Fruit fly (Drosophila melanogaster): ENCODE data around the gene CG15824.

CG15824 gene

dm6 chr2L:842873-843272, 42.1 kb downstream of the CG15824 start:
- TF ChIP-seq hth (optimal IDR thresholded peaks at IDR 0.05) (no peak), sr (GFP tag; IDR thresholded peaks at IDR 0.05) (no peak), CG6272 (GFP tag; IDR thresholded peaks at IDR 0.05) (no peak), maf-S (GFP tag; optimal IDR thresholded peaks at IDR 0.05) (no peak), ci (GFP tag; IDR thresholded peaks at IDR 0.05) (no peak)

dm6 chr2L:841708-842107, 43.2 kb downstream of the CG15824 start:
- peak; percentile 71 for TF ChIP-seq Hsf (GFP tag; optimal IDR thresholded peaks at IDR 0.05)
- no peak for TF ChIP-seq CG15696 (tag; optimal IDR thresholded peaks at IDR 0.05)
- peak; percentile 63 for TF ChIP-seq fd3F (GFP tag; optimal IDR thresholded peaks at IDR 0.05)
- TF ChIP-seq CG14965 (GFP tag; optimal IDR thresholded peaks at IDR 0.05; ENCODE audit: borderline replicate concordance): no peak
- TF ChIP-seq CG8924 (tag; optimal IDR thresholded peaks at IDR 0.05): peak; percentile 51
- TF ChIP-seq CG4730 (GFP tag; IDR thresholded peaks at IDR 0.05): peak; percentile 51; the same call in 1 of the 2 replicates
- TF ChIP-seq PHDP (tag; optimal IDR thresholded peaks at IDR 0.05): peak; percentile 74
- no peak for TF ChIP-seq MTF-1 (GFP tag; optimal IDR thresholded peaks at IDR 0.05; ENCODE audit: borderline replicate concordance)
- TF ChIP-seq CG17912 (GFP tag; optimal IDR thresholded peaks at IDR 0.05): no peak
- no peak for TF ChIP-seq YL-1 (GFP tag; optimal IDR thresholded peaks at IDR 0.05)
- TF ChIP-seq en (GFP tag; optimal IDR thresholded peaks at IDR 0.05): no peak
- TF ChIP-seq Camta (GFP tag; optimal IDR thresholded peaks at IDR 0.05): peak; percentile 51
- peak; percentile 82 for TF ChIP-seq CG11247 (GFP tag; IDR thresholded peaks at IDR 0.05)
- TF ChIP-seq CG6254 (GFP tag; optimal IDR thresholded peaks at IDR 0.05): peak; percentile 56
- no peak for TF ChIP-seq luna (GFP tag; optimal IDR thresholded peaks at IDR 0.05)
- peak; percentile 14 for TF ChIP-seq Ets97D (GFP tag; optimal IDR thresholded peaks at IDR 0.05)
- TF ChIP-seq Chrac-16 (GFP tag; optimal IDR thresholded peaks at IDR 0.05): peak; percentile 70
- TF ChIP-seq Elba2 (GFP tag; optimal IDR thresholded peaks at IDR 0.05): no peak
- TF ChIP-seq CG1233 (GFP tag; optimal IDR thresholded peaks at IDR 0.05): peak; percentile 57
- TF ChIP-seq nmo (GFP tag; optimal IDR thresholded peaks at IDR 0.05): peak; percentile 54
- TF ChIP-seq abd-A (tag; optimal IDR thresholded peaks at IDR 0.05): no peak
- TF ChIP-seq CG12104 (GFP tag; optimal IDR thresholded peaks at IDR 0.05): peak; percentile 30
- peak; percentile 77 for TF ChIP-seq Sox102F (GFP tag; optimal IDR thresholded peaks at IDR 0.05)
- TF ChIP-seq CG2199 (GFP tag; IDR thresholded peaks at IDR 0.05): no peak
- peak; percentile 82 for TF ChIP-seq lilli (GFP tag; optimal IDR thresholded peaks at IDR 0.05)
- TF ChIP-seq Hmr (GFP tag; optimal IDR thresholded peaks at IDR 0.05): peak; percentile 84
- peak; percentile 30 for TF ChIP-seq gcm (GFP tag; optimal IDR thresholded peaks at IDR 0.05)
- peak; percentile 48 for TF ChIP-seq wor (GFP tag; IDR thresholded peaks at IDR 0.05)
- no peak; the same call in 1 of the 2 replicates for TF ChIP-seq GATAe (GFP tag; conservative IDR thresholded peaks at IDR 0.05)
- peak; percentile 48 for TF ChIP-seq nau (GFP tag; optimal IDR thresholded peaks at IDR 0.05)
- TF ChIP-seq CG30020 (tag; optimal IDR thresholded peaks at IDR 0.05): no peak
- no peak for TF ChIP-seq pum (GFP tag; optimal IDR thresholded peaks at IDR 0.05)
- TF ChIP-seq CG3281 (GFP tag; optimal IDR thresholded peaks at IDR 0.05): peak; percentile 83
- peak; percentile 83 for TF ChIP-seq Aef1 (GFP tag; IDR thresholded peaks at IDR 0.05)
- TF ChIP-seq CG16779 (GFP tag; IDR thresholded peaks at IDR 0.05): 0 out of 2 replicates have a peak, but pooled peaks have one; percentile 24
- TF ChIP-seq grn (GFP tag; optimal IDR thresholded peaks at IDR 0.05): no peak
- no peak for TF ChIP-seq CG17802 (tag; optimal IDR thresholded peaks at IDR 0.05)
- no peak for TF ChIP-seq Scr (GFP tag; IDR thresholded peaks at IDR 0.05; ENCODE audit: partially characterized antibody)
- TF ChIP-seq NfI (GFP tag; optimal IDR thresholded peaks at IDR 0.05): peak; percentile 70
- no peak for TF ChIP-seq Bgb (GFP tag; IDR thresholded peaks at IDR 0.05; ENCODE audit: partially characterized antibody)
- no peak for TF ChIP-seq sna (GFP tag; IDR thresholded peaks at IDR 0.05; ENCODE audit: partially characterized antibody)
- TF ChIP-seq H15 (GFP tag; IDR thresholded peaks at IDR 0.05): peak; percentile 74; the same call in 2 of the 3 replicates
- TF ChIP-seq BEAF-32 (GFP tag; optimal IDR thresholded peaks at IDR 0.05): no peak
- peak; percentile 82 for TF ChIP-seq CG11695 (GFP tag; IDR thresholded peaks at IDR 0.05)
